Fruit fly (Drosophila melanogaster): ENCODE measurements around the gene r-cup.
A peak's percentile ranks its signal among the peaks of the same experiment; 100 is the strongest.

Gene r-cup

DNA sequence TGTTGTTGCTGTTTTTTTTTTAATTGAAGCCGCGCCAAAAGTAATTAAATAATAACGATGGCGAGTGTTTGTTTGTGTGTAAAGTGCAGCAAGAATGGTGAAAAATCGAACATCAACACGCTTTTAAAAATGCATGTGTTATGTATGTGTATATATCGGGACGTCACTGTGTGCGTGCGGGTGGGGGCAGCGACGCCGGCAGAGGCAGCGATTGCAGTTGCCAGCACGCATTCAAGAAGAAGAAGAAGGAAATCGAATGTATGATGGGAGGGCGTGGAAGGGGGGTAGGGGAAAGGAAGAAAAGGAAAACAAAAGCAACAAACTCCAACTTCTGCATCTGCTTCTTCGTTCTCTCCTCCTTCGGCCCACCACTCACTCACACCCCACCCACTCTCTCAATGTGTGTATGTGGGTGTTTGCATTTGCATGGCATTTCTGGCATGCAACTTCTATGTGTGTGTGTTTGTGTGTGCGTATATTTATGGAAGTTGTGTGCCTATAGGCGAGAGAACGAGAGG is 29.3 kb upstream of the r-cup start:
- peak; percentile 37 for TF ChIP-seq Lpt (GFP tag; optimal IDR thresholded peaks at IDR 0.05)
- no peak for TF ChIP-seq OdsH (GFP tag; optimal IDR thresholded peaks at IDR 0.05)
- TF ChIP-seq Ets96B (tag; optimal IDR thresholded peaks at IDR 0.05), result peak; percentile 37
- peak; percentile 73 for TF ChIP-seq dsx (GFP tag; optimal IDR thresholded peaks at IDR 0.05; ENCODE audit: poor library complexity, severe bottlenecking)
- no peak for TF ChIP-seq acj6 (GFP tag; optimal IDR thresholded peaks at IDR 0.05)
- peak; percentile 63 for TF ChIP-seq CG15336 (GFP tag; IDR thresholded peaks at IDR 0.05)
- peak; percentile 58; the same call in 2 of the 3 replicates for TF ChIP-seq CG8119 (GFP tag; IDR thresholded peaks at IDR 0.05)
- TF ChIP-seq Blimp-1 (GFP tag; optimal IDR thresholded peaks at IDR 0.05), result peak; percentile 6
- TF ChIP-seq pdm3 (GFP tag; optimal IDR thresholded peaks at IDR 0.05), result no peak
- TF ChIP-seq Eip75B (GFP tag; optimal IDR thresholded peaks at IDR 0.05), result no peak
- no peak for TF ChIP-seq CG31627 (GFP tag; optimal IDR thresholded peaks at IDR 0.05)
- peak; percentile 70; the same call in 1 of the 3 replicates for TF ChIP-seq eg (GFP tag; IDR thresholded peaks at IDR 0.05)
- no peak for TF ChIP-seq Sox102F (GFP tag; optimal IDR thresholded peaks at IDR 0.05)
- TF ChIP-seq svp (GFP tag), result peak; percentile 55
- no peak for TF ChIP-seq spab (GFP tag; optimal IDR thresholded peaks at IDR 0.05)
- peak; percentile 8 for TF ChIP-seq achi (GFP tag; optimal IDR thresholded peaks at IDR 0.05)
- TF ChIP-seq CG4318 (GFP tag; optimal IDR thresholded peaks at IDR 0.05), result no peak
- TF ChIP-seq Hr38 (GFP tag; optimal IDR thresholded peaks at IDR 0.05), result no peak
- no peak for TF ChIP-seq fd59A (GFP tag; optimal IDR thresholded peaks at IDR 0.05)
- peak; percentile 10 for TF ChIP-seq CG6276 (GFP tag; optimal IDR thresholded peaks at IDR 0.05)
- no peak for TF ChIP-seq CG11902 (GFP tag; optimal IDR thresholded peaks at IDR 0.05)
- TF ChIP-seq Hr39 (GFP tag; optimal IDR thresholded peaks at IDR 0.05), result no peak
- TF ChIP-seq CG3032 (tag; optimal IDR thresholded peaks at IDR 0.05), result peak; percentile 38
- TF ChIP-seq CG9139 (GFP tag; optimal IDR thresholded peaks at IDR 0.05), result peak; percentile 56
- TF ChIP-seq Gug (GFP tag; IDR thresholded peaks at IDR 0.05), result peak; percentile 28; the same call in 1 of the 2 replicates
- no peak for TF ChIP-seq CG10669 (GFP tag; optimal IDR thresholded peaks at IDR 0.05)
- TF ChIP-seq CG16779 (tag; optimal IDR thresholded peaks at IDR 0.05), result peak; percentile 59
- TF ChIP-seq CG1621 (tag; optimal IDR thresholded peaks at IDR 0.05), result peak; percentile 23
- TF ChIP-seq Met (GFP tag; optimal IDR thresholded peaks at IDR 0.05), result no peak
- TF ChIP-seq CG32006 (GFP tag; optimal IDR thresholded peaks at IDR 0.05), result peak; percentile 10
- TF ChIP-seq fd85E (GFP tag; optimal IDR thresholded peaks at IDR 0.05), result no peak
- no peak for TF ChIP-seq CG7368 (GFP tag; optimal IDR thresholded peaks at IDR 0.05)
- TF ChIP-seq ss (GFP tag; optimal IDR thresholded peaks at IDR 0.05), result peak; percentile 78 to 91
- peak; percentile 8 for TF ChIP-seq CG6792 (GFP tag; optimal IDR thresholded peaks at IDR 0.05)
- peak; percentile 72; the same call in 2 of the 3 replicates for TF ChIP-seq CG6163 (GFP tag; IDR thresholded peaks at IDR 0.05)
- TF ChIP-seq CG11762 (GFP tag; optimal IDR thresholded peaks at IDR 0.05; ENCODE audit: insufficient read depth), result no peak
- peak; percentile 62 for TF ChIP-seq CG6808 (GFP tag; optimal IDR thresholded peaks at IDR 0.05)

DNA sequence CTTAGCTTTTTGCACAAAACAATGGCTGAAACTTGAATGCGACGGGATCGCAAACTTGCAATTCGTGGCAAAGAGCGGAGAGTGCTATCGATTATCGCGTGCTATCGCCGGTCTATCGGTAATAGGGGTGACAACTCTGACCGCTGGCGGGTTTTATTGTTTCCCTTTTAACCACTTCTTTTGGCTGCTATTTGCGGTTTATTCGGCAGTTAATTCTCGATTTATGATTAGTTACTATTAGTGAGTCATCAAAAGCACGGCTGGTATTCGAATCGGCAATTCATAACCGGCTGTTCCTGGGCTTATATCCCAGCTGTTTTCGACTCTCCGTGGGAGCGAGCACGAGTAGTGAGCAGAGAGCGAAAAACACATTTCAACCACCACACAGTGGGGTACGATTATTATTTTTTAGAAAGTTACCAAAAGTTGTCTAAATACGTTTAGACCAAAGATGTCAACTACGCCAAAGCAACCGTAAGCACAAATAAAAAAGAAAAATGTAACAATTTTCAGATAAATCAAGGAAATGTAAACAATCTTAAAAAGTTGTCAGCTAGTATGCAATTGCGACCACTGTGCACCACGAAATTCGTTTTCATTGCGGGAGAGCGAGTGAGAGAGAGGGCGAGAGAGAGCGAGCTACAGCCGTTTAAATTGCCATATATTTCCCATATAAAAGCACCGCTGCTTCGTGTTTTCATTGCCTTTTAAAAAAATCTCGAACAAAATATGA is 28.3 kb upstream of the r-cup start, which contains the start of the genes Stt3A and bves:
Gene Stt3A (minus strand): TSS at position 89 of the 733 bp plus-strand sequence.
Gene bves (plus strand): TSS at position 115 of the 733 bp plus-strand sequence.
- TF ChIP-seq CG8632 (GFP tag; optimal IDR thresholded peaks at IDR 0.05) (peak; percentile 99), Hr38 (GFP tag; optimal IDR thresholded peaks at IDR 0.05) (peak; percentile 59), CG9139 (GFP tag; optimal IDR thresholded peaks at IDR 0.05) (peak; percentile 98), achi (GFP tag; optimal IDR thresholded peaks at IDR 0.05) (peak; percentile 98), acj6 (GFP tag; optimal IDR thresholded peaks at IDR 0.05) (peak; percentile 98), CG6276 (GFP tag; optimal IDR thresholded peaks at IDR 0.05) (peak; percentile 99), CG3919 (GFP tag; optimal IDR thresholded peaks at IDR 0.05) (peak; percentile 98), CG3032 (tag; optimal IDR thresholded peaks at IDR 0.05) (peak; percentile 95), Blimp-1 (GFP tag; optimal IDR thresholded peaks at IDR 0.05) (peak; percentile 96), Met (GFP tag; optimal IDR thresholded peaks at IDR 0.05) (peak; percentile 99), CG32006 (GFP tag; optimal IDR thresholded peaks at IDR 0.05) (peak; percentile 98), CG7368 (GFP tag; optimal IDR thresholded peaks at IDR 0.05) (peak; percentile 98), CG4318 (GFP tag; optimal IDR thresholded peaks at IDR 0.05) (peak; percentile 96), dac (GFP tag; optimal IDR thresholded peaks at IDR 0.05) (peak; percentile 96), CG6854 (GFP tag; optimal IDR thresholded peaks at IDR 0.05) (peak; percentile 98), OdsH (GFP tag; optimal IDR thresholded peaks at IDR 0.05) (peak; percentile 99), Eip75B (GFP tag; optimal IDR thresholded peaks at IDR 0.05) (peak; percentile 99), spab (GFP tag; optimal IDR thresholded peaks at IDR 0.05) (peak; percentile 97), Lpt (GFP tag; optimal IDR thresholded peaks at IDR 0.05) (peak; percentile 98), CG11294 (GFP tag; IDR thresholded peaks at IDR 0.05) (peak; percentile 94), fkh (GFP tag; optimal IDR thresholded peaks at IDR 0.05) (peak; percentile 97), CG16779 (tag; optimal IDR thresholded peaks at IDR 0.05) (peak; percentile 98), ss (GFP tag; optimal IDR thresholded peaks at IDR 0.05) (peak; percentile 97), Gug (GFP tag; IDR thresholded peaks at IDR 0.05) (peak; percentile 95), Sox14 (GFP tag; optimal IDR thresholded peaks at IDR 0.05) (peak; percentile 99), Eip93F (GFP tag; optimal IDR thresholded peaks at IDR 0.05) (peak; percentile 98), CG6163 (GFP tag; IDR thresholded peaks at IDR 0.05) (peak; percentile 99), CG31627 (GFP tag; optimal IDR thresholded peaks at IDR 0.05) (peak; percentile 98), svp (GFP tag) (peak; percentile 99), CG11902 (GFP tag; optimal IDR thresholded peaks at IDR 0.05) (peak; percentile 93)

Data from whole organism, prepupa.